Worm (Caenorhabditis elegans): ENCODE data around the gene grl-19.
A peak's percentile ranks its signal among the peaks of the same experiment; 100 is the strongest.

Gene grl-19

ce11 chrIV:262460-262859 lies 10.1 kb upstream of the grl-19 start:
- TF ChIP-seq somi-1 (GFP tag; optimal IDR thresholded peaks at IDR 0.05): no peak
- TF ChIP-seq cebp-1 (GFP tag; IDR thresholded peaks at IDR 0.05): no peak
- no peak for TF ChIP-seq cebp-1 (tag; optimal IDR thresholded peaks at IDR 0.05)
- no peak for TF ChIP-seq F49E8.2 (tag; optimal IDR thresholded peaks at IDR 0.05; ENCODE audit: insufficient read depth)
- no peak for TF ChIP-seq nhr-120 (GFP tag; IDR thresholded peaks at IDR 0.05)
- no peak for TF ChIP-seq Y56A3A.18 (GFP tag; IDR thresholded peaks at IDR 0.05)
- TF ChIP-seq Y53G8AR.9 (GFP tag; conservative IDR thresholded peaks at IDR 0.05): no peak
- TF ChIP-seq mes-4 (tag; optimal IDR thresholded peaks at IDR 0.05): no peak
- TF ChIP-seq ets-4 (GFP tag; optimal IDR thresholded peaks at IDR 0.05): no peak
- no peak for TF ChIP-seq madf-6 (GFP tag; IDR thresholded peaks at IDR 0.05)
- no peak for TF ChIP-seq K11D2.4 (GFP tag; IDR thresholded peaks at IDR 0.05)
- TF ChIP-seq T26A5.8 (tag; optimal IDR thresholded peaks at IDR 0.05): no peak
- TF ChIP-seq aptf-2 (GFP tag; conservative IDR thresholded peaks at IDR 0.05): no peak
- no peak for TF ChIP-seq Y95B8A.8 (GFP tag; IDR thresholded peaks at IDR 0.05)

ce11 chrIV:261607-262006 lies 9.3 kb upstream of the grl-19 start, which contains the start of gene pqbp-1.1:
Gene pqbp-1.1 (minus strand): TSS chrIV:261683.
- TF ChIP-seq pha-4 (tag; optimal IDR thresholded peaks at IDR 0.05): no peak
- TF ChIP-seq rcor-1 (GFP tag; IDR thresholded peaks at IDR 0.05): no peak
- peak; percentile 32 for TF ChIP-seq lin-40 (tag; optimal IDR thresholded peaks at IDR 0.05)
- TF ChIP-seq lin-35 (GFP tag; optimal IDR thresholded peaks at IDR 0.05): peak in 1 of 3 experiments; percentile 90
- peak; percentile 55 for TF ChIP-seq efl-1 (GFP tag; optimal IDR thresholded peaks at IDR 0.05)
- peak; percentile 88 for TF ChIP-seq mcd-1 (GFP tag; IDR thresholded peaks at IDR 0.05)
- TF ChIP-seq lin-54 (GFP tag; optimal IDR thresholded peaks at IDR 0.05): peak; percentile 79
- no peak for TF ChIP-seq ama-1 (optimal IDR thresholded peaks at IDR 0.05)
- peak in 1 of 2 experiments; percentile 19 for TF ChIP-seq ama-1 (GFP tag; optimal IDR thresholded peaks at IDR 0.05)

DNA sequence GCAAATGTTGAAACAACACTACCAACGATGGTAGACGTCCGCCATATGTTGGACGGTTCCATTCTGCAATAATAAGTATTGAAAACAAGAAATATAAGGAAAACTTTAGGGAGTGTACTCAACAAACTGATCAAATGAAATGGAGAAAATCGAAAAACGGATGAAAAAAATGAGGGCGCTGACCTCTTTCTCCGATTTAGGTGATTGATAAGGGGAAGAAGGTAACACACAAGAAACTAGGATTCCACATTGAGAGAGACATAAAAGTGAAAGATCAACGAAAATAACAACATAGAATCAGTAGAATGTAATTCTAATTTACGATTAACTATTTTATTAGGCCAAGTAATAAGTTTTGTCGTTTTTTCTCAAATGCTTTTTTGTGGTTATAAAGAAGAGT lies 6.8 kb upstream of the grl-19 start, which contains the start of gene dpy-9:
TSS of gene dpy-9 (minus strand) at position 63 of the 400 bp plus-strand sequence.
- TF ChIP-seq gei-17 (GFP tag; optimal IDR thresholded peaks at IDR 0.05) (no peak), B0261.1 (tag; optimal IDR thresholded peaks at IDR 0.05) (no peak), rpc-1 (optimal IDR thresholded peaks at IDR 0.05) (no peak), rpc-1 (tag; optimal IDR thresholded peaks at IDR 0.05) (no peak), sdz-38 (tag; optimal IDR thresholded peaks at IDR 0.05) (no peak), sptf-2 (GFP tag; optimal IDR thresholded peaks at IDR 0.05) (no peak), repo-1 (tag; optimal IDR thresholded peaks at IDR 0.05) (no peak), F55B11.4 (tag; optimal IDR thresholded peaks at IDR 0.05; ENCODE audit: borderline replicate concordance, insufficient read depth) (no peak), B0336.3 (GFP tag; IDR thresholded peaks at IDR 0.05) (no peak), ccch-3 (GFP tag; optimal IDR thresholded peaks at IDR 0.05) (no peak), cebp-2 (GFP tag; IDR thresholded peaks at IDR 0.05) (no peak), attf-6 (GFP tag; IDR thresholded peaks at IDR 0.05) (no peak), unc-62 (GFP tag; optimal IDR thresholded peaks at IDR 0.05) (no peak), attf-5 (GFP tag; optimal IDR thresholded peaks at IDR 0.05) (no peak), ceh-100 (GFP tag; IDR thresholded peaks at IDR 0.05) (no peak), dpl-1 (GFP tag; optimal IDR thresholded peaks at IDR 0.05) (no peak), ets-4 (GFP tag; optimal IDR thresholded peaks at IDR 0.05) (no peak), F33H1.4 (GFP tag; IDR thresholded peaks at IDR 0.05) (no peak), ztf-28 (GFP tag; IDR thresholded peaks at IDR 0.05) (no peak), lin-54 (GFP tag; optimal IDR thresholded peaks at IDR 0.05) (no peak)

Data from whole organism, young adult.